Worm (Caenorhabditis elegans): Measurements from ENCODE around the gene K02D3.1.

DNA sequence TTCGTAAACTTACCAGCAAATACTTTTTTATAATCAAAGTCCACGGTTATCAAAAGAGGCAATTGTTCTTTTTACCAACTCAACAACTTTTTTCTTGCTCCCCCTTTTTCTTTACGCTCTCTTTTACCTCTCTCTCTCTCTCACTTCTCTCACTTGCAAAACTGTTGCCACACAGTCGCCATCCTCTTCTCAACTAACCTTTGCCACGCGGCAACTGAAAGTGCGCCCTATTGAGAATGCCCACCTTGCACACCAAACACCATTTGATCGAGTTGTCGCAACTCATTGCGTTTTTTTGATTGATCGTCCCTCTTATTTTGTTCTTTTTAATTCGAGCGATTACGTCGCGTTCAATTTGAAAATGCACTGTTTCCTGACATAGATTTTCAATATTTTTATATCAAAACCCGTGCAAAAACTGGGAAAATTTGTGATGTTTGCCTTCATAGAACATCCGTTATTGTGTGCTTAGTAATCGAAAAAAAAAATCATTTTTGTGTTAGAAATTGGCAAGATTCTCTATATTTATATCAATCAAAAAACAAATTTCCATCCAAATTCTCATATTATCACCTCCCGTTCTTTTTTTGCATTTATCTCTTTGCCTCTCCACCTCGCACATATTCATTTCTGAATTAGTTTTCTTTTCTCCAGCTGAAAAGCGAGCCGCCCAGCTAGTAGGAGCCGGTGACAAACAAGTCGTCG is 40.1 kb downstream of the K02D3.1 start, which contains the start of gene nhr-71:
- 0 out of 2 replicates have a peak, but pooled peaks have one; percentile 15 for TF ChIP-seq lin-38 (GFP tag; IDR thresholded peaks at IDR 0.05)
- no peak for TF ChIP-seq ceh-32 (tag; optimal IDR thresholded peaks at IDR 0.05; ENCODE audit: poor library complexity)
- peak in 1 of 2 experiments; percentile 10 for TF ChIP-seq unc-62 (GFP tag; optimal IDR thresholded peaks at IDR 0.05 in 1 of 2)
- no peak for TF ChIP-seq unc-62 (tag; optimal IDR thresholded peaks at IDR 0.05)
- TF ChIP-seq pqm-1 (tag; optimal IDR thresholded peaks at IDR 0.05): no peak
- no peak for TF ChIP-seq fkh-10 (GFP tag; optimal IDR thresholded peaks at IDR 0.05)
- TF ChIP-seq pha-4 (GFP tag; IDR thresholded peaks at IDR 0.05): no peak
- no peak for TF ChIP-seq pha-4 (tag; optimal IDR thresholded peaks at IDR 0.05)
- no peak for TF ChIP-seq unc-39 (tag; optimal IDR thresholded peaks at IDR 0.05)
- TF ChIP-seq dpl-1 (GFP tag; optimal IDR thresholded peaks at IDR 0.05): no peak
- TF ChIP-seq ceh-82 (tag; optimal IDR thresholded peaks at IDR 0.05): no peak
- no peak for TF ChIP-seq F26F4.8 (GFP tag; conservative IDR thresholded peaks at IDR 0.05)

Data from whole organism, L4 larva.